Worm (Caenorhabditis elegans): Measurements from ENCODE around the gene Y55B1AR.4.

DNA sequence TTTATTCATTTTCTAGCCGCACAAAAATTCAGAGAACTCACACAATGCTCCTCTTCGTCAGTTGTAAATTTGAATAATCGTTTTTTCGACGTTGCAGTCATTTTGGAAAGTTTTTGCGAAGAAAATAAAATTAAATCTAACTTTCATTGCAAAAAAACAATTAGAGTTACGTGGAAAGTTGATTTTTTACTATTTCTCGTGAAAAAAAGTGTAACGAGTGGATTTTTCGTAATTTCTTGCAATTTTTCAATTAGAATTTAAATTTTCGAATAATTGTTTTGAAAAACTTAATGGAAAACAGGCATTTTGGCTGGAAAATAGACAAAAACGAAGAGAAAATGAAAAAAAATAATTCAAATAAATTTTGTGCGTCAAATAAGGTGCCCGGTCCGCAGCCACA is 6.6 kb downstream of the Y55B1AR.4 start, which contains the start of gene Y55B1AR.2:
- no peak for TF ChIP-seq nhr-90 (tag; optimal IDR thresholded peaks at IDR 0.05)
- no peak for TF ChIP-seq mes-4 (tag; optimal IDR thresholded peaks at IDR 0.05)
- TF ChIP-seq mcd-1 (GFP tag; IDR thresholded peaks at IDR 0.05) = no peak
- TF ChIP-seq bed-1 (GFP tag; IDR thresholded peaks at IDR 0.05) = no peak
- TF ChIP-seq ZK185.1 (tag; optimal IDR thresholded peaks at IDR 0.05; ENCODE audit: poor library complexity, severe bottlenecking) = no peak
